Worm (Caenorhabditis elegans): Measurements from ENCODE around the gene C17E7.13.

- no peak for TF ChIP-seq flt-1 (GFP tag; IDR thresholded peaks at IDR 0.05)
- no peak for TF ChIP-seq T22C8.4 (GFP tag; IDR thresholded peaks at IDR 0.05)
- no peak for TF ChIP-seq med-1 (GFP tag; optimal IDR thresholded peaks at IDR 0.05; ENCODE audit: insufficient read depth)
- TF ChIP-seq ref-1 (GFP tag; conservative IDR thresholded peaks at IDR 0.05) = no peak
- no peak for TF ChIP-seq klf-2 (GFP tag; conservative IDR thresholded peaks at IDR 0.05)
- TF ChIP-seq ztf-29 (GFP tag; IDR thresholded peaks at IDR 0.05) = no peak
- no peak for TF ChIP-seq ztf-23 (GFP tag; IDR thresholded peaks at IDR 0.05)
These were observed 10.9 kb downstream of the C17E7.13 start, which contains the start of gene nhr-159 for ce11 chrV:3878223-3878622.
